Worm (Caenorhabditis elegans) whole organism, L1 larva: ENCODE data around the gene irld-65.

Experiments
- C04F5.9 ChIP-seq: sonication (generic microtip); optimal IDR thresholded peaks from 2 replicates; lab custom pipeline; 2016; ENCODE audit warnings: missing genetic modification characterization, missing compliant biosample characterization
- C16A3.4 ChIP-seq: fragments of 150-350 bp; optimal IDR thresholded peaks from 2 replicates; lab custom pipeline; 2014; ENCODE audit warnings: missing biosample characterization, missing genetic modification characterization
- C34B4.2 ChIP-seq: sonication (generic microtip); optimal IDR thresholded peaks from 2 replicates; lab custom pipeline; 2017; ENCODE audit warnings: mild to moderate bottlenecking, missing genetic modification characterization, missing compliant biosample characterization
- alr-1 ChIP-seq: fragments of 200-800 bp; sonication (Bioruptor generic); optimal IDR thresholded peaks from 2 replicates; lab custom pipeline; 2018; ENCODE audit warnings: borderline replicate concordance, mild to moderate bottlenecking, missing genetic modification characterization, missing compliant biosample characterization
- ama-1 ChIP-seq: fragments of 150-350 bp; optimal IDR thresholded peaks from 2 replicates; lab custom pipeline; 2014
- blmp-1 ChIP-seq: fragments of 150-350 bp; optimal IDR thresholded peaks from 2 replicates; lab custom pipeline; 2014; ENCODE audit warnings: missing biosample characterization, missing genetic modification characterization
- ceh-63 ChIP-seq: fragments of 200-800 bp; sonication (Bioruptor generic); optimal IDR thresholded peaks from 2 replicates; lab custom pipeline; 2018; ENCODE audit warnings: mild to moderate bottlenecking, missing genetic modification characterization, missing compliant biosample characterization
- ceh-8 ChIP-seq: fragments of 200-800 bp; sonication (Bioruptor generic); optimal IDR thresholded peaks from 2 replicates; lab custom pipeline; 2018; ENCODE audit warnings: mild to moderate bottlenecking, missing genetic modification characterization, moderate library complexity, missing compliant biosample characterization
- ceh-88 ChIP-seq: fragments of 200-800 bp; sonication (Bioruptor generic); IDR thresholded peaks from 2 replicates; pipeline ENCODE4 v1.3.6; 2022; ENCODE audit warnings: missing genetic modification characterization, missing compliant biosample characterization
- ceh-90 ChIP-seq: sonication (generic microtip); optimal IDR thresholded peaks from 2 replicates; lab custom pipeline; 2016; ENCODE audit warnings: missing genetic modification characterization, missing compliant biosample characterization
- ces-1 ChIP-seq: fragments of 150-350 bp; optimal IDR thresholded peaks from 2 replicates; lab custom pipeline; 2014; ENCODE audit warnings: missing biosample characterization, missing genetic modification reagents, missing genetic modification characterization
- dpl-1 ChIP-seq, 3 experiments: fragments of 150-350 bp in 2 of 3; sonication (generic microtip) in 1 of 3; optimal IDR thresholded peaks; 2 replicates each; lab custom pipeline; 2014 to 2017; ENCODE audit warnings: missing biosample characterization in 3 of 3, missing genetic modification characterization in 3 of 3, missing genetic modification reagents in 3 of 3
- efl-3 ChIP-seq: fragments of 200-800 bp; sonication (Bioruptor generic); optimal IDR thresholded peaks from 2 replicates; lab custom pipeline; 2018; ENCODE audit warnings: mild to moderate bottlenecking, missing genetic modification characterization, missing compliant biosample characterization
- egl-13 ChIP-seq: sonication (generic microtip); optimal IDR thresholded peaks from 2 replicates; lab custom pipeline; 2016; ENCODE audit warnings: missing genotype, missing genetic modification reagents, missing genetic modification characterization, missing compliant biosample characterization
- fkh-4 ChIP-seq: sonication (generic microtip); optimal IDR thresholded peaks from 2 replicates; lab custom pipeline; 2016; ENCODE audit warnings: missing compliant biosample characterization, missing genetic modification characterization, borderline replicate concordance
- fos-1 ChIP-seq: fragments of 150-350 bp; optimal IDR thresholded peaks from 2 replicates; lab custom pipeline; 2014; ENCODE audit warnings: missing biosample characterization, missing genetic modification characterization
- grh-1 ChIP-seq: fragments of 200-800 bp; sonication (Bioruptor generic); IDR thresholded peaks from 2 replicates; pipeline ENCODE4 v1.3.6; 2022; ENCODE audit warnings: missing genetic modification reagents, missing genetic modification characterization, missing compliant biosample characterization
- hlh-17 ChIP-seq: fragments of 200-800 bp; sonication (Bioruptor generic); optimal IDR thresholded peaks from 2 replicates; lab custom pipeline; 2018; ENCODE audit warnings: missing genetic modification characterization, mild to moderate bottlenecking, missing compliant biosample characterization, moderate library complexity, borderline replicate concordance
- hpl-2 ChIP-seq: fragments of 150-350 bp; optimal IDR thresholded peaks from 2 replicates; lab custom pipeline; 2014; ENCODE audit warnings: missing biosample characterization, missing genetic modification reagents, missing genetic modification characterization
- lin-13 ChIP-seq: fragments of 150-350 bp; optimal IDR thresholded peaks from 2 replicates; lab custom pipeline; 2014; ENCODE audit warnings: missing biosample characterization, missing genetic modification reagents, missing genetic modification characterization
- nhr-12 ChIP-seq: sonication (generic microtip); optimal IDR thresholded peaks from 2 replicates; lab custom pipeline; 2017; ENCODE audit warnings: missing biosample characterization, missing genetic modification characterization
- nhr-19 ChIP-seq: fragments of 200-800 bp; sonication (Bioruptor generic); conservative IDR thresholded peaks from 2 replicates; pipeline ENCODE4 v1.3.6; 2022; ENCODE audit warnings: missing genetic modification characterization, missing compliant biosample characterization
- nhr-237 ChIP-seq: fragments of 150-350 bp; optimal IDR thresholded peaks from 2 replicates; lab custom pipeline; 2014; ENCODE audit warnings: missing biosample characterization, missing genetic modification characterization
- nhr-71 ChIP-seq: sonication (generic microtip); optimal IDR thresholded peaks from 2 replicates; lab custom pipeline; 2016; ENCODE audit warnings: mild to moderate bottlenecking, missing genetic modification characterization, moderate library complexity, missing compliant biosample characterization
- nhr-85 ChIP-seq: sonication (generic microtip); peaks from one replicate; lab custom pipeline; 2016; ENCODE audit warnings: missing genetic modification characterization, inconsistent platforms, missing compliant biosample characterization
- nhr-90 ChIP-seq: sonication (generic microtip); optimal IDR thresholded peaks from 2 replicates; lab custom pipeline; 2016; ENCODE audit warnings: mild to moderate bottlenecking, missing genetic modification characterization, missing compliant biosample characterization; ENCODE audit not compliant: poor library complexity
- pag-3 ChIP-seq: sonication (generic microtip); optimal IDR thresholded peaks from 2 replicates; lab custom pipeline; 2017; ENCODE audit warnings: missing genetic modification characterization, mild to moderate bottlenecking, missing compliant biosample characterization, antibody characterized with exemption, borderline replicate concordance; ENCODE audit not compliant: insufficient read depth
- pqm-1 ChIP-seq: sonication (generic microtip); optimal IDR thresholded peaks from 3 replicates; lab custom pipeline; 2017; ENCODE audit warnings: missing biosample characterization, missing genetic modification characterization
- snpc-4 ChIP-seq: fragments of 150-350 bp; optimal IDR thresholded peaks from 2 replicates; lab custom pipeline; 2014; ENCODE audit warnings: missing biosample characterization, missing genetic modification characterization
- sptf-1 ChIP-seq: fragments of 150-350 bp; optimal IDR thresholded peaks from 2 replicates; lab custom pipeline; 2014; ENCODE audit warnings: missing biosample characterization, missing genetic modification characterization
- sup-37 ChIP-seq: fragments of 200-800 bp; sonication (Bioruptor generic); optimal IDR thresholded peaks from 2 replicates; lab custom pipeline; 2018; ENCODE audit warnings: mild to moderate bottlenecking, missing genetic modification characterization, missing compliant biosample characterization
- swsn-7 ChIP-seq: sonication (generic microtip); optimal IDR thresholded peaks from 2 replicates; lab custom pipeline; 2016; ENCODE audit warnings: missing genetic modification characterization, missing compliant biosample characterization
- tbx-2 ChIP-seq: sonication (generic microtip); optimal IDR thresholded peaks from 2 replicates; lab custom pipeline; 2016; ENCODE audit warnings: missing genetic modification characterization, missing compliant biosample characterization
- tlp-1 ChIP-seq: fragments of 150-350 bp; optimal IDR thresholded peaks from 2 replicates; lab custom pipeline; 2014; ENCODE audit warnings: missing biosample characterization, missing genetic modification characterization
- unc-130 ChIP-seq: fragments of 150-350 bp; optimal IDR thresholded peaks from 2 replicates; lab custom pipeline; 2017; ENCODE audit warnings: missing biosample characterization, missing genetic modification characterization, inconsistent platforms
- unc-62 ChIP-seq: fragments of 150-350 bp; optimal IDR thresholded peaks from 2 replicates; lab custom pipeline; 2014; ENCODE audit warnings: missing biosample characterization, missing genetic modification reagents, missing genetic modification characterization
- unc-86 ChIP-seq: sonication (generic microtip); optimal IDR thresholded peaks from 2 replicates; lab custom pipeline; 2016; ENCODE audit warnings: missing genetic modification characterization, missing compliant biosample characterization
- unc-98 ChIP-seq: fragments of 200-800 bp; sonication (Bioruptor generic); IDR thresholded peaks from 2 replicates; pipeline ENCODE4 v1.3.6; 2022; ENCODE audit warnings: missing genetic modification characterization, missing compliant biosample characterization
- zip-4 ChIP-seq: fragments of 200-800 bp; sonication (Bioruptor generic); optimal IDR thresholded peaks from 2 replicates; lab custom pipeline; 2018; ENCODE audit warnings: mild to moderate bottlenecking, missing genetic modification characterization, moderate library complexity, missing compliant biosample characterization
- ztf-11 ChIP-seq, 2 experiments: sonication (generic microtip); optimal IDR thresholded peaks; 2 replicates each; lab custom pipeline; 2016 to 2017; ENCODE audit warnings: missing genetic modification characterization in 2 of 2, missing biosample characterization in 1 of 2, missing compliant biosample characterization in 1 of 2

The irld-65 gene

ce11 chrII:2937852-2938251 lies at the start of gene irld-65:
Gene irld-65, minus strand, starts transcription at chrII:2937952.
- TF ChIP-seq tlp-1 (tag; lab: Kevin White, UChicago) (no peak), ceh-63 (no peak), fos-1 (tag; lab: Kevin White, UChicago) (no peak), nhr-90 (tag; lab: Kevin White, UChicago) (no peak), alr-1 (no peak), hlh-17 (GFP tag; lab: Kevin White, UChicago) (no peak), C16A3.4 (tag; lab: Kevin White, UChicago) (no peak), sptf-1 (tag; lab: Kevin White, UChicago) (no peak)

ce11 chrII:2987122-2987556 lies 49.4 kb upstream of the irld-65 start:
- TF ChIP-seq snpc-4 (peak; percentile 2), tbx-2 (no peak), swsn-7 (tag; lab: Kevin White, UChicago) (no peak), nhr-85 (tag; lab: Kevin White, UChicago) (no peak)

ce11 chrII:2985935-2986498 lies 48.3 kb upstream of the irld-65 start:
- TF ChIP-seq snpc-4 (peak; percentile 47), nhr-19 (GFP tag; lab: Robert Waterston, UW) (no peak)
- TF ChIP-seq, all 84 proteins: peak for 1

ce11 chrII:2985446-2985845 lies 47.7 kb upstream of the irld-65 start:
- no peak for TF ChIP-seq C04F5.9 (tag; lab: Kevin White, UChicago)
- no peak for TF ChIP-seq ces-1
- TF ChIP-seq pag-3: no peak
- TF ChIP-seq unc-86 (tag; lab: Kevin White, UChicago): no peak
- TF ChIP-seq hpl-2 (GFP tag; lab: Kevin White, UChicago): no peak
- TF ChIP-seq unc-62 (GFP tag; lab: Kevin White, UChicago): no peak
- no peak for TF ChIP-seq ztf-11 (tag; optimal IDR thresholded peaks at IDR 0.05; lab: Kevin White, UChicago)
- TF ChIP-seq sup-37: no peak
- TF ChIP-seq grh-1: no peak
- TF ChIP-seq dpl-1 (GFP tag; optimal IDR thresholded peaks at IDR 0.05; lab: Kevin White, UChicago): no peak
- no peak for TF ChIP-seq zip-4 (GFP tag; lab: Kevin White, UChicago)

ce11 chrII:2984383-2984782 lies 46.6 kb upstream of the irld-65 start:
- TF ChIP-seq snpc-4: no peak
- no peak for TF ChIP-seq grh-1
- TF ChIP-seq zip-4 (GFP tag; lab: Kevin White, UChicago): no peak
- no peak for TF ChIP-seq efl-3
- no peak for TF ChIP-seq ceh-90 (tag; lab: Kevin White, UChicago)
- no peak for TF ChIP-seq pqm-1 (tag; lab: Kevin White, UChicago)
- no peak for TF ChIP-seq ama-1 (lab: Kevin White, UChicago)
- TF ChIP-seq nhr-71 (tag; lab: Kevin White, UChicago): no peak

ce11 chrII:2979061-2979460 lies 41.3 kb upstream of the irld-65 start:
- TF ChIP-seq unc-98: no peak

ce11 chrII:2977652-2978051 lies 39.9 kb upstream of the irld-65 start:
- no peak for TF ChIP-seq hlh-17 (GFP tag; lab: Kevin White, UChicago)
- TF ChIP-seq ceh-88: no peak
- TF ChIP-seq blmp-1 (tag; lab: Kevin White, UChicago): peak; percentile 89
- TF ChIP-seq lin-13 (GFP tag; lab: Kevin White, UChicago): no peak
- no peak for TF ChIP-seq efl-3
- TF ChIP-seq unc-130 (tag; lab: Kevin White, UChicago): no peak
- no peak for TF ChIP-seq tlp-1 (tag; lab: Kevin White, UChicago)
- no peak for TF ChIP-seq fos-1 (tag; lab: Kevin White, UChicago)
- TF ChIP-seq nhr-237 (tag; lab: Kevin White, UChicago): no peak
- TF ChIP-seq pqm-1 (tag; lab: Kevin White, UChicago): no peak
- no peak for TF ChIP-seq C34B4.2 (tag; lab: Kevin White, UChicago)
- peak; percentile 68 for TF ChIP-seq grh-1
- TF ChIP-seq fkh-4 (tag; lab: Kevin White, UChicago): no peak
- no peak for TF ChIP-seq snpc-4
- no peak for TF ChIP-seq egl-13 (tag; lab: Kevin White, UChicago)
- no peak for TF ChIP-seq sptf-1 (tag; lab: Kevin White, UChicago)
- TF ChIP-seq nhr-12 (tag; lab: Kevin White, UChicago): no peak
- TF ChIP-seq alr-1: no peak
- TF ChIP-seq ceh-8 (GFP tag; lab: Kevin White, UChicago): no peak
- TF ChIP-seq unc-98: no peak
- peak; percentile 88 for TF ChIP-seq nhr-85 (tag; lab: Kevin White, UChicago)
